Fruit fly (Drosophila melanogaster): ENCODE results near the gene CG15473.

The CG15473 gene

dm6 chrX:4610481-4610880, 43.8 kb downstream of the CG15473 start:
- TF ChIP-seq CG14711 (tag; optimal IDR thresholded peaks at IDR 0.05) (peak; percentile 24), ovo (GFP tag; optimal IDR thresholded peaks at IDR 0.05) (peak; percentile 28), kay (GFP tag; ENCODE audit: borderline replicate concordance) (no peak), cic (GFP tag; optimal IDR thresholded peaks at IDR 0.05) (no peak), bab1 (GFP tag; optimal IDR thresholded peaks at IDR 0.05) (no peak), CG1620 (GFP tag; optimal IDR thresholded peaks at IDR 0.05) (peak; percentile 28), pad (GFP tag; optimal IDR thresholded peaks at IDR 0.05) (peak; percentile 28), Hr96 (GFP tag; optimal IDR thresholded peaks at IDR 0.05) (no peak), CG33017 (tag; optimal IDR thresholded peaks at IDR 0.05) (no peak), tj (GFP tag; optimal IDR thresholded peaks at IDR 0.05) (peak; percentile 9), cnc (optimal IDR thresholded peaks at IDR 0.05) (no peak), CG12768 (GFP tag; optimal IDR thresholded peaks at IDR 0.05) (no peak), CG5204 (GFP tag; optimal IDR thresholded peaks at IDR 0.05) (no peak), Crg-1 (GFP tag; optimal IDR thresholded peaks at IDR 0.05) (peak; percentile 70), CG7045 (GFP tag; optimal IDR thresholded peaks at IDR 0.05) (peak; percentile 18), CG7101 (tag; optimal IDR thresholded peaks at IDR 0.05) (peak; percentile 67), toe (GFP tag; optimal IDR thresholded peaks at IDR 0.05) (peak; percentile 22), Mnt (GFP tag; optimal IDR thresholded peaks at IDR 0.05) (peak; percentile 35), Clk (GFP tag; optimal IDR thresholded peaks at IDR 0.05) (no peak), CG11617 (GFP tag; optimal IDR thresholded peaks at IDR 0.05) (no peak)

dm6 chrX:4609737-4610136, 44.6 kb downstream of the CG15473 start:
- no peak for TF ChIP-seq CG1620 (GFP tag; optimal IDR thresholded peaks at IDR 0.05)
- TF ChIP-seq ovo (GFP tag; optimal IDR thresholded peaks at IDR 0.05): peak; percentile 18
- peak; percentile 11 for TF ChIP-seq CG7101 (tag; optimal IDR thresholded peaks at IDR 0.05)

dm6 chrX:4606447-4606846, 47.9 kb downstream of the CG15473 start:
- TF ChIP-seq CG12768 (GFP tag; optimal IDR thresholded peaks at IDR 0.05) (no peak), CG1620 (GFP tag; optimal IDR thresholded peaks at IDR 0.05) (no peak), CG7045 (GFP tag; optimal IDR thresholded peaks at IDR 0.05) (no peak), Clk (GFP tag; optimal IDR thresholded peaks at IDR 0.05) (no peak), tj (GFP tag; optimal IDR thresholded peaks at IDR 0.05) (no peak), bab1 (GFP tag; optimal IDR thresholded peaks at IDR 0.05) (no peak), Mnt (GFP tag; optimal IDR thresholded peaks at IDR 0.05) (no peak), Hr96 (GFP tag; optimal IDR thresholded peaks at IDR 0.05) (no peak)

- TF ChIP-seq Clk (GFP tag; optimal IDR thresholded peaks at IDR 0.05) (no peak), pad (GFP tag; optimal IDR thresholded peaks at IDR 0.05) (no peak), tj (GFP tag; optimal IDR thresholded peaks at IDR 0.05) (peak; percentile 91), CG5204 (GFP tag; optimal IDR thresholded peaks at IDR 0.05) (no peak), CG12768 (GFP tag; optimal IDR thresholded peaks at IDR 0.05) (no peak), cic (GFP tag; optimal IDR thresholded peaks at IDR 0.05) (no peak), CG11617 (GFP tag; optimal IDR thresholded peaks at IDR 0.05) (no peak), Crg-1 (GFP tag; optimal IDR thresholded peaks at IDR 0.05) (no peak), ovo (GFP tag; optimal IDR thresholded peaks at IDR 0.05) (no peak), bab1 (GFP tag; optimal IDR thresholded peaks at IDR 0.05) (peak; percentile 22), cnc (optimal IDR thresholded peaks at IDR 0.05) (no peak)
Measured at dm6 chrX:4605313-4605712, 49.0 kb downstream of the CG15473 start.

- TF ChIP-seq bab1 (GFP tag; optimal IDR thresholded peaks at IDR 0.05) (no peak), CG1620 (GFP tag; optimal IDR thresholded peaks at IDR 0.05) (no peak), tj (GFP tag; optimal IDR thresholded peaks at IDR 0.05) (peak; percentile 90), toe (GFP tag; optimal IDR thresholded peaks at IDR 0.05) (no peak), CG5204 (GFP tag; optimal IDR thresholded peaks at IDR 0.05) (no peak), pad (GFP tag; optimal IDR thresholded peaks at IDR 0.05) (no peak)
Measured at dm6 chrX:4604553-4604952, 49.7 kb downstream of the CG15473 start.

- no peak for TF ChIP-seq ovo (GFP tag; optimal IDR thresholded peaks at IDR 0.05)
- TF ChIP-seq CG14711 (tag; optimal IDR thresholded peaks at IDR 0.05): peak; percentile 10
Measured at dm6 chrX:4604107-4604506, 50.2 kb downstream of the CG15473 start.
